Fruit fly (Drosophila melanogaster): ENCODE measurements around the gene MagR.

Gene MagR

dm6 chrX:15740288-15740726, 6.2 kb downstream of the MagR start (continued):
- peak; percentile 56 for TF ChIP-seq bab2 (GFP tag; optimal IDR thresholded peaks at IDR 0.05)
- peak; percentile 69 for TF ChIP-seq CG9817 (tag; optimal IDR thresholded peaks at IDR 0.05)
- TF ChIP-seq CG12769 (tag; optimal IDR thresholded peaks at IDR 0.05): peak; percentile 87
- TF ChIP-seq Gug (GFP tag; IDR thresholded peaks at IDR 0.05): peak; percentile 64; the same call in 3 of the 4 replicates
- no peak for TF ChIP-seq CG10431 (GFP tag; optimal IDR thresholded peaks at IDR 0.05)
- peak; percentile 47 for TF ChIP-seq ssp (GFP tag; IDR thresholded peaks at IDR 0.05)
- peak; percentile 57 for TF ChIP-seq CG8924 (tag; optimal IDR thresholded peaks at IDR 0.05)
- no peak for TF ChIP-seq Sox102F (GFP tag; optimal IDR thresholded peaks at IDR 0.05)
- peak; percentile 67 for TF ChIP-seq CG7987 (GFP tag; optimal IDR thresholded peaks at IDR 0.05)
- no peak for TF ChIP-seq dm (GFP tag; optimal IDR thresholded peaks at IDR 0.05)
- peak; percentile 32 for TF ChIP-seq CG12299 (tag; optimal IDR thresholded peaks at IDR 0.05)
- peak; percentile 78; the same call in 1 of the 2 replicates for TF ChIP-seq CG16779 (GFP tag; IDR thresholded peaks at IDR 0.05)
- no peak for TF ChIP-seq wor (GFP tag; IDR thresholded peaks at IDR 0.05)
- peak; percentile 22 for TF ChIP-seq crc (GFP tag; optimal IDR thresholded peaks at IDR 0.05)
- TF ChIP-seq ttk (GFP tag; IDR thresholded peaks at IDR 0.05): peak; percentile 55
- no peak for TF ChIP-seq Dll (GFP tag; IDR thresholded peaks at IDR 0.05; ENCODE audit: partially characterized antibody)
- TF ChIP-seq CG1647 (GFP tag; optimal IDR thresholded peaks at IDR 0.05): no peak
- TF ChIP-seq CG12155 (GFP tag; optimal IDR thresholded peaks at IDR 0.05): peak; percentile 41
- peak; percentile 33; the same call in 1 of the 2 replicates for TF ChIP-seq klu (GFP tag; IDR thresholded peaks at IDR 0.05)
- TF ChIP-seq fd64A (GFP tag; optimal IDR thresholded peaks at IDR 0.05): no peak
- no peak for TF ChIP-seq tap (tag; optimal IDR thresholded peaks at IDR 0.05)
- TF ChIP-seq CG14014 (GFP tag; IDR thresholded peaks at IDR 0.05): peak; percentile 80
- peak; percentile 48 for TF ChIP-seq CG18011 (GFP tag; optimal IDR thresholded peaks at IDR 0.05)
- peak; percentile 91 for TF ChIP-seq CG18599 (GFP tag; optimal IDR thresholded peaks at IDR 0.05)
- TF ChIP-seq CG32767 (GFP tag; IDR thresholded peaks at IDR 0.05): no peak
- peak; percentile 61; the same call in 1 of the 3 replicates for TF ChIP-seq Mrtf (GFP tag; IDR thresholded peaks at IDR 0.05)
- TF ChIP-seq wdn (GFP tag; IDR thresholded peaks at IDR 0.05): peak; percentile 69
- TF ChIP-seq CG43689 (GFP tag; IDR thresholded peaks at IDR 0.05): peak; percentile 59
- TF ChIP-seq CG13775 (GFP tag; optimal IDR thresholded peaks at IDR 0.05): peak; percentile 48
- TF ChIP-seq HmgD (GFP tag; optimal IDR thresholded peaks at IDR 0.05): no peak
- TF ChIP-seq MESR4 (GFP tag; optimal IDR thresholded peaks at IDR 0.05): no peak
- TF ChIP-seq HLH54F (GFP tag; optimal IDR thresholded peaks at IDR 0.05): peak; percentile 62
- peak; percentile 1 for TF ChIP-seq CG2875 (GFP tag; optimal IDR thresholded peaks at IDR 0.05)
- TF ChIP-seq Sry-δ (GFP tag; optimal IDR thresholded peaks at IDR 0.05): peak; percentile 12
- TF ChIP-seq CG8765 (GFP tag; IDR thresholded peaks at IDR 0.05): no peak
- TF ChIP-seq Abd-B (GFP tag; optimal IDR thresholded peaks at IDR 0.05): peak; percentile 12
- no peak for TF ChIP-seq CG5953 (GFP tag; IDR thresholded peaks at IDR 0.05)
- peak; percentile 72 for TF ChIP-seq E2f1 (GFP tag; IDR thresholded peaks at IDR 0.05)
- TF ChIP-seq ATbp (GFP tag; optimal IDR thresholded peaks at IDR 0.05): peak; percentile 64
- 0 out of 2 replicates have a peak, but pooled peaks have one; percentile 30 for TF ChIP-seq Gsc (GFP tag; IDR thresholded peaks at IDR 0.05)
- TF ChIP-seq CG11560 (tag; IDR thresholded peaks at IDR 0.05): peak; percentile 21; the same call in 1 of the 3 replicates
- no peak for TF ChIP-seq p53 (GFP tag; optimal IDR thresholded peaks at IDR 0.05)
- no peak for TF ChIP-seq CG1832 (GFP tag; optimal IDR thresholded peaks at IDR 0.05)
- TF ChIP-seq CG3838 (GFP tag; optimal IDR thresholded peaks at IDR 0.05): peak; percentile 6
- TF ChIP-seq grn (GFP tag; optimal IDR thresholded peaks at IDR 0.05): peak; percentile 35
- TF ChIP-seq Bteb2 (GFP tag; optimal IDR thresholded peaks at IDR 0.05): peak; percentile 52
- TF ChIP-seq Sry-β (GFP tag; optimal IDR thresholded peaks at IDR 0.05): no peak
- TF ChIP-seq Ada2b (GFP tag; IDR thresholded peaks at IDR 0.05): peak; percentile 75
- no peak for TF ChIP-seq CG14860 (GFP tag; IDR thresholded peaks at IDR 0.05; ENCODE audit: partially characterized antibody)
- TF ChIP-seq CG18262 (tag; optimal IDR thresholded peaks at IDR 0.05): peak; percentile 53
- TF ChIP-seq slbo (GFP tag; IDR thresholded peaks at IDR 0.05): peak; percentile 91

Data from whole organism, embryonic.